Worm (Caenorhabditis elegans) whole organism, young adult: ENCODE results near the gene snr-5.

Experiments used
- F57A8.1 ChIP-seq: fragments of 200-800 bp; sonication (Bioruptor generic); optimal IDR thresholded peaks from 2 replicates; lab custom pipeline; 2018; ENCODE audit warnings: mild to moderate bottlenecking, missing genetic modification characterization, moderate library complexity, missing compliant biosample characterization
- ceh-100 ChIP-seq: fragments of 200-800 bp; sonication (Bioruptor generic); IDR thresholded peaks from 2 replicates; pipeline ENCODE4 v1.3.6; 2022; ENCODE audit warnings: missing genetic modification reagents, missing genetic modification characterization, missing compliant biosample characterization
- ekl-4 ChIP-seq: fragments of 200-800 bp; sonication (Bioruptor generic); IDR thresholded peaks from 2 replicates; pipeline ENCODE4 v1.3.6; 2022; ENCODE audit warnings: missing genetic modification reagents, missing genetic modification characterization, missing compliant biosample characterization
- him-1 ChIP-seq: sonication (generic microtip); optimal IDR thresholded peaks from 2 replicates; lab custom pipeline; 2016; ENCODE audit warnings: missing genotype, missing genetic modification reagents, missing genetic modification characterization, missing compliant biosample characterization
- hsf-1 ChIP-seq: fragments of 200-800 bp; sonication (Bioruptor generic); IDR thresholded peaks from 2 replicates; pipeline ENCODE4 v1.3.6; 2022; ENCODE audit warnings: missing genetic modification reagents, missing genetic modification characterization, missing compliant biosample characterization
- lin-26 ChIP-seq: fragments of 200-800 bp; sonication (Bioruptor generic); IDR thresholded peaks from 2 replicates; pipeline ENCODE4 v1.3.6; 2022; ENCODE audit warnings: missing genetic modification reagents, missing genetic modification characterization, missing compliant biosample characterization
- lin-35 ChIP-seq, 3 experiments: fragments of 150-350 bp in 2 of 3; sonication (generic microtip) in 1 of 3; optimal IDR thresholded peaks; 2 replicates each; lab custom pipeline; 2014 to 2018; ENCODE audit warnings: missing biosample characterization in 3 of 3, missing genetic modification characterization in 3 of 3, missing genetic modification reagents in 3 of 3
- madf-6 ChIP-seq: fragments of 200-800 bp; sonication (Bioruptor generic); IDR thresholded peaks from 2 replicates; pipeline ENCODE4 v1.3.6; 2022; ENCODE audit warnings: missing genetic modification reagents, missing genetic modification characterization, missing compliant biosample characterization
- nhr-90 ChIP-seq: sonication (generic microtip); optimal IDR thresholded peaks from 2 replicates; lab custom pipeline; 2016; ENCODE audit warnings: missing genotype, mild to moderate bottlenecking, missing genetic modification characterization, missing compliant biosample characterization
- rpc-1 ChIP-seq, 2 experiments: fragments of 150-350 bp in 1 of 2; sonication (generic microtip) in 1 of 2; optimal IDR thresholded peaks; 2 replicates each; lab custom pipeline; 2014 to 2018; ENCODE audit warnings: missing biosample characterization in 1 of 2, missing genetic modification characterization in 1 of 2, missing genetic modification reagents in 1 of 2, missing genotype in 1 of 2
- snpc-4 ChIP-seq, 5 experiments: fragments of 150-350 bp in 1 of 5; sonication (generic microtip) in 4 of 5; optimal IDR thresholded peaks; 2 replicates each; lab custom pipeline; 2014 to 2018; ENCODE audit warnings: missing genetic modification characterization in 5 of 5, missing biosample characterization in 3 of 5, antibody characterized with exemption in 2 of 5, mild to moderate bottlenecking in 2 of 5, missing compliant biosample characterization in 2 of 5, missing genotype in 2 of 5, moderate library complexity in 2 of 5, missing genetic modification reagents in 1 of 5
- unc-130 ChIP-seq: sonication (generic microtip); optimal IDR thresholded peaks from 2 replicates; lab custom pipeline; 2016; ENCODE audit warnings: missing genetic modification reagents, missing genetic modification characterization, missing compliant biosample characterization
- unc-62 ChIP-seq: fragments of 150-350 bp; optimal IDR thresholded peaks from 2 replicates; lab custom pipeline; 2014; ENCODE audit warnings: missing biosample characterization, missing genetic modification reagents, missing genetic modification characterization
- xnd-1 ChIP-seq: sonication (generic microtip); optimal IDR thresholded peaks from 2 replicates; lab custom pipeline; 2016; ENCODE audit warnings: missing genotype, missing genetic modification reagents, missing genetic modification characterization, missing compliant biosample characterization

ce11 chrIII:7878852-7879329, 17.0 kb downstream of the snr-5 start, which contains the start of gene sup-18:
- TF ChIP-seq ceh-100 = no peak
- TF ChIP-seq nhr-90 (tag; lab: Kevin White, UChicago) = no peak
- no peak for TF ChIP-seq hsf-1 (GFP tag; lab: Robert Waterston, UW)
- no peak for TF ChIP-seq unc-62 (GFP tag; lab: Kevin White, UChicago)
- no peak for TF ChIP-seq ekl-4 (GFP tag; lab: Robert Waterston, UW)
- no peak for TF ChIP-seq F57A8.1 (GFP tag; lab: Kevin White, UChicago)
- no peak for TF ChIP-seq lin-35 (GFP tag; optimal IDR thresholded peaks at IDR 0.05; lab: Kevin White, UChicago)
- no peak for TF ChIP-seq madf-6 (GFP tag; lab: Robert Waterston, UW)
- TF ChIP-seq him-1 = no peak
- no peak for TF ChIP-seq lin-26
- TF ChIP-seq rpc-1 (optimal IDR thresholded peaks at IDR 0.05; lab: Kevin White, UChicago) = no peak
- no peak for TF ChIP-seq rpc-1 (tag; optimal IDR thresholded peaks at IDR 0.05; lab: Kevin White, UChicago)
- TF ChIP-seq xnd-1 = no peak
- no peak for TF ChIP-seq snpc-4 (GFP tag; optimal IDR thresholded peaks at IDR 0.05; lab: Kevin White, UChicago)
- no peak for TF ChIP-seq snpc-4 (tag; optimal IDR thresholded peaks at IDR 0.05; lab: Kevin White, UChicago)
- TF ChIP-seq unc-130 (GFP tag; lab: Kevin White, UChicago) = no peak
